Fruit fly (Drosophila melanogaster) whole organism, embryonic: ENCODE measurements around the gene RpL37-1.

Source experiments
- Aef1 ChIP-seq: fragments of 200-800 bp; sonication (Bioruptor generic); IDR thresholded peaks from 3 replicates; pipeline ENCODE4 v1.3.6; 2022; ENCODE audit warnings: missing biosample characterization, missing genetic modification characterization
- CG10209 ChIP-seq: fragments of 200-800 bp; sonication (Bioruptor generic); optimal IDR thresholded peaks from 3 replicates; lab custom pipeline; 2017; ENCODE audit warnings: missing biosample characterization, mild to moderate bottlenecking, missing genetic modification characterization, missing genetic modification reagents
- CG10321 ChIP-seq: fragments of 200-800 bp; sonication (Bioruptor generic); IDR thresholded peaks from 2 replicates; pipeline ENCODE4 v1.3.6; 2022; ENCODE audit warnings: missing biosample characterization, missing genetic modification characterization
- CG12769 ChIP-seq: fragments of 200-800 bp; sonication (Bioruptor generic); optimal IDR thresholded peaks from 2 replicates; lab custom pipeline; 2019; ENCODE audit warnings: missing biosample characterization, mild to moderate bottlenecking, missing genetic modification characterization, moderate library complexity
- CG12942 ChIP-seq: fragments of 200-800 bp; sonication (Bioruptor generic); optimal IDR thresholded peaks from 3 replicates; lab custom pipeline; 2016; ENCODE audit warnings: missing biosample characterization, missing genetic modification characterization
- CG13123 ChIP-seq: fragments of 200-800 bp; sonication (Bioruptor generic); optimal IDR thresholded peaks from 2 replicates; lab custom pipeline; 2016; ENCODE audit warnings: missing biosample characterization, missing genetic modification characterization
- CG13775 ChIP-seq: fragments of 200-800 bp; sonication (Bioruptor generic); optimal IDR thresholded peaks from 3 replicates; lab custom pipeline; 2017; ENCODE audit warnings: missing biosample characterization, mild to moderate bottlenecking, missing genetic modification characterization
- CG14441 ChIP-seq: fragments of 200-800 bp; sonication (Bioruptor generic); IDR thresholded peaks from 2 replicates; pipeline ENCODE4 v1.3.6; 2022; ENCODE audit warnings: missing biosample characterization, missing genetic modification characterization
- CG14667 ChIP-seq: fragments of 200-800 bp; sonication (Bioruptor generic); IDR thresholded peaks from 2 replicates; pipeline ENCODE4 v1.3.6; 2022; ENCODE audit warnings: missing biosample characterization, missing genetic modification characterization
- CG15011 ChIP-seq: fragments of 200-800 bp; sonication (Bioruptor generic); optimal IDR thresholded peaks from 3 replicates; lab custom pipeline; 2018; ENCODE audit warnings: missing biosample characterization, mild to moderate bottlenecking, missing genetic modification characterization
- CG16813 ChIP-seq: fragments of 200-800 bp; sonication (Bioruptor generic); IDR thresholded peaks from 3 replicates; pipeline ENCODE4 v1.3.6; 2022; ENCODE audit warnings: missing biosample characterization, missing genetic modification characterization; ENCODE audit not compliant: partially characterized antibody
- CG17361 ChIP-seq: fragments of 200-800 bp; sonication (Bioruptor generic); IDR thresholded peaks from 3 replicates; pipeline ENCODE4 v1.3.6; 2022; ENCODE audit warnings: missing biosample characterization, missing genetic modification characterization
- CG17612 ChIP-seq: fragments of 200-800 bp; sonication (Bioruptor generic); IDR thresholded peaks from 2 replicates; pipeline ENCODE4 v1.3.6; 2022; ENCODE audit warnings: missing biosample characterization, missing genetic modification characterization
- CG18599 ChIP-seq: fragments of 200-800 bp; sonication (Bioruptor generic); optimal IDR thresholded peaks from 3 replicates; lab custom pipeline; 2017; ENCODE audit warnings: missing biosample characterization, missing genetic modification characterization, mild to moderate bottlenecking, moderate library complexity, missing genetic modification reagents
- CG18764 ChIP-seq: fragments of 200-800 bp; sonication (Bioruptor generic); optimal IDR thresholded peaks from 3 replicates; lab custom pipeline; 2016; ENCODE audit warnings: missing biosample characterization, missing genetic modification characterization
- CG30403 ChIP-seq: fragments of 200-800 bp; sonication (Bioruptor generic); optimal IDR thresholded peaks from 3 replicates; lab custom pipeline; 2016; ENCODE audit warnings: missing biosample characterization, missing genetic modification characterization
- CG33557 ChIP-seq: fragments of 200-800 bp; sonication (Bioruptor generic); optimal IDR thresholded peaks from 2 replicates; lab custom pipeline; 2019; ENCODE audit warnings: missing biosample characterization, mild to moderate bottlenecking, missing genetic modification characterization, moderate library complexity
- CG6683 ChIP-seq: fragments of 200-800 bp; sonication (Bioruptor generic); optimal IDR thresholded peaks from 2 replicates; lab custom pipeline; 2017; ENCODE audit warnings: missing biosample characterization, mild to moderate bottlenecking, missing genetic modification characterization, missing genetic modification reagents
- CG7271 ChIP-seq: fragments of 200-800 bp; sonication (Bioruptor generic); optimal IDR thresholded peaks from 2 replicates; lab custom pipeline; 2018; ENCODE audit warnings: missing biosample characterization, mild to moderate bottlenecking, missing genetic modification characterization, moderate library complexity
- CG7839 ChIP-seq: fragments of 200-800 bp; sonication (Bioruptor generic); optimal IDR thresholded peaks from 3 replicates; lab custom pipeline; 2018; ENCODE audit warnings: missing biosample characterization, mild to moderate bottlenecking, missing genetic modification characterization, moderate library complexity
- CG7928 ChIP-seq: fragments of 200-800 bp; sonication (Bioruptor generic); optimal IDR thresholded peaks from 2 replicates; lab custom pipeline; 2017; ENCODE audit warnings: missing biosample characterization, mild to moderate bottlenecking, missing genetic modification characterization
- CG8281 ChIP-seq: fragments of 200-800 bp; sonication (Bioruptor generic); optimal IDR thresholded peaks from 2 replicates; lab custom pipeline; 2018; ENCODE audit warnings: missing biosample characterization, mild to moderate bottlenecking, missing genetic modification characterization, moderate library complexity
- Dip2 ChIP-seq: fragments of 200-800 bp; sonication (Bioruptor generic); IDR thresholded peaks from 2 replicates; pipeline ENCODE4 v1.3.6; 2022; ENCODE audit warnings: missing biosample characterization, missing genetic modification characterization
- Dll ChIP-seq: fragments of 200-800 bp; sonication (Bioruptor generic); IDR thresholded peaks from 4 replicates; pipeline ENCODE4 v1.3.6; 2022; ENCODE audit warnings: missing biosample characterization, missing genetic modification characterization; ENCODE audit not compliant: partially characterized antibody
- E2f1 ChIP-seq: fragments of 200-800 bp; sonication (Bioruptor generic); IDR thresholded peaks from 2 replicates; pipeline ENCODE4 v1.3.6; 2022; ENCODE audit warnings: missing biosample characterization, missing genetic modification characterization
- Gug ChIP-seq: fragments of 200-800 bp; sonication (Bioruptor generic); IDR thresholded peaks from 4 replicates; pipeline ENCODE4 v1.3.6; 2022; ENCODE audit warnings: missing biosample characterization, missing genetic modification characterization
- HLH54F ChIP-seq: fragments of 200-800 bp; sonication (Bioruptor generic); optimal IDR thresholded peaks from 3 replicates; lab custom pipeline; 2016; ENCODE audit warnings: missing biosample characterization, missing genetic modification characterization
- NC2β ChIP-seq: fragments of 200-800 bp; sonication (Bioruptor generic); optimal IDR thresholded peaks from 2 replicates; lab custom pipeline; 2016; ENCODE audit warnings: missing biosample characterization, missing genetic modification characterization
- Oaz ChIP-seq: fragments of 200-800 bp; sonication (Bioruptor generic); IDR thresholded peaks from 2 replicates; pipeline ENCODE4 v1.3.6; 2022; ENCODE audit warnings: missing biosample characterization, missing genetic modification characterization
- Ptx1 ChIP-seq: fragments of 200-800 bp; sonication (Bioruptor generic); IDR thresholded peaks from 2 replicates; pipeline ENCODE4 v1.3.6; 2022; ENCODE audit warnings: missing biosample characterization, missing genetic modification characterization
- Sox102F ChIP-seq: fragments of 200-800 bp; sonication (Bioruptor generic); optimal IDR thresholded peaks from 2 replicates; lab custom pipeline; 2018; ENCODE audit warnings: missing biosample characterization, mild to moderate bottlenecking, missing genetic modification characterization, moderate library complexity
- al ChIP-seq: fragments of 200-800 bp; sonication (Bioruptor generic); IDR thresholded peaks from 2 replicates; pipeline ENCODE4 v1.3.6; 2022; ENCODE audit warnings: missing biosample characterization, missing genetic modification characterization
- ara ChIP-seq: fragments of 200-800 bp; sonication (Bioruptor generic); IDR thresholded peaks from 2 replicates; pipeline ENCODE4 v1.3.6; 2022; ENCODE audit warnings: missing biosample characterization, missing genetic modification characterization
- bcd ChIP-seq: fragments of 200-800 bp; sonication (Bioruptor generic); optimal IDR thresholded peaks from 2 replicates; lab custom pipeline; 2017; ENCODE audit warnings: missing biosample characterization, mild to moderate bottlenecking, missing genetic modification characterization
- bsh ChIP-seq, 2 experiments: fragments of 200-800 bp; sonication (Bioruptor generic); optimal IDR thresholded peaks; 2 replicates each; lab custom pipeline; 2017 to 2018; ENCODE audit warnings: mild to moderate bottlenecking in 2 of 2, missing biosample characterization in 2 of 2, missing genetic modification characterization in 2 of 2, moderate library complexity in 1 of 2
- croc ChIP-seq: fragments of 200-800 bp; sonication (Bioruptor generic); conservative IDR thresholded peaks from 3 replicates; pipeline ENCODE4 v1.3.6; 2022; ENCODE audit warnings: missing biosample characterization, missing genetic modification characterization
- fd3F ChIP-seq: fragments of 200-800 bp; sonication (Bioruptor generic); optimal IDR thresholded peaks from 2 replicates; lab custom pipeline; 2018; ENCODE audit warnings: missing biosample characterization, mild to moderate bottlenecking, missing genetic modification characterization, moderate library complexity
- fd96Cb ChIP-seq: fragments of 200-800 bp; sonication (Bioruptor generic); optimal IDR thresholded peaks from 2 replicates; lab custom pipeline; 2018; ENCODE audit warnings: missing biosample characterization, mild to moderate bottlenecking, missing genetic modification characterization, moderate library complexity
- ham ChIP-seq: fragments of 200-800 bp; sonication (Bioruptor generic); IDR thresholded peaks from 2 replicates; pipeline ENCODE4 v1.3.6; 2022; ENCODE audit warnings: missing biosample characterization, missing genetic modification characterization
- maf-S ChIP-seq: fragments of 200-800 bp; sonication (Bioruptor generic); optimal IDR thresholded peaks from 2 replicates; lab custom pipeline; 2016; ENCODE audit warnings: missing biosample characterization, missing genetic modification characterization
- mirr ChIP-seq: fragments of 200-800 bp; sonication (Bioruptor generic); optimal IDR thresholded peaks from 3 replicates; lab custom pipeline; 2018; ENCODE audit warnings: missing biosample characterization, mild to moderate bottlenecking, missing genetic modification characterization
- repo ChIP-seq: fragments of 200-800 bp; sonication (Bioruptor generic); optimal IDR thresholded peaks from 2 replicates; lab custom pipeline; 2016; ENCODE audit warnings: missing biosample characterization, missing genetic modification characterization
- row ChIP-seq: fragments of 200-800 bp; sonication (Bioruptor generic); IDR thresholded peaks from 3 replicates; pipeline ENCODE4 v1.3.6; 2022; ENCODE audit warnings: missing biosample characterization, missing genetic modification characterization
- schlank ChIP-seq: fragments of 200-800 bp; sonication (Bioruptor generic); optimal IDR thresholded peaks from 2 replicates; lab custom pipeline; 2018; ENCODE audit warnings: missing biosample characterization, mild to moderate bottlenecking, missing genetic modification characterization
- sens-2 ChIP-seq: fragments of 200-800 bp; sonication (Bioruptor generic); IDR thresholded peaks from 2 replicates; pipeline ENCODE4 v1.3.6; 2022; ENCODE audit warnings: missing biosample characterization, missing genetic modification characterization
- tin ChIP-seq: fragments of 200-800 bp; sonication (Bioruptor generic); optimal IDR thresholded peaks from 3 replicates; lab custom pipeline; 2016; ENCODE audit warnings: missing biosample characterization, missing genetic modification characterization
- ttk ChIP-seq: fragments of 200-800 bp; sonication (Bioruptor generic); IDR thresholded peaks from 2 replicates; pipeline ENCODE4 v2.1.2; 2022; ENCODE audit warnings: missing biosample characterization, missing genetic modification characterization
- twi ChIP-seq: fragments of 200-800 bp; optimal IDR thresholded peaks from 2 replicates; lab custom pipeline; 2019; ENCODE audit warnings: missing biosample characterization, mild to moderate bottlenecking, missing genetic modification characterization, moderate library complexity
- unpg ChIP-seq: fragments of 200-800 bp; sonication (Bioruptor generic); optimal IDR thresholded peaks from 3 replicates; lab custom pipeline; 2018; ENCODE audit warnings: missing biosample characterization, mild to moderate bottlenecking, missing genetic modification characterization, moderate library complexity
- vnd ChIP-seq: fragments of 200-800 bp; sonication (Bioruptor generic); IDR thresholded peaks from 3 replicates; pipeline ENCODE4 v1.3.6; 2022; ENCODE audit warnings: missing biosample characterization, missing genetic modification characterization; ENCODE audit not compliant: partially characterized antibody
- vvl ChIP-seq: fragments of 200-800 bp; sonication (Bioruptor generic); IDR thresholded peaks from 2 replicates; pipeline ENCODE4 v1.3.6; 2022; ENCODE audit warnings: missing biosample characterization, missing genetic modification characterization

The RpL37-1 gene

DNA sequence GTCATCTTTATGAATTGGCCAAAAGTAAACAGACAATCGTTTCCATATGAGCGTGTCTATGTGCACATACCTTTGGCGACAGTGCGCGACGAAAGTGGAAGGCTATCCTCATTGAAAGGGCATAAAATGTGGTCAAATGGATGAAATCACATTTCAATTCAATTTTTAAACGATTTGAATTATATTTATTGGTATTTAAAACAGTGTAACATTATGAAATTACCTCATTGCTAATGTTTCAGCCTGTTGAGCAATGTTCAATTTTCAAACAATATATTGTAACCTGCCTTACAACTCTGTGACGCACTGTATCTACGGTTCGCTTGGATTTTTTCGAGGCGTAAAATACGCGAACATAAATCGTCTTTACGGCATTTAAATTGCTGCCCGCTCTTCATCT lies 19.1 kb downstream of the RpL37-1 start (continued):
- peak; percentile 59 for TF ChIP-seq row (GFP tag; lab: Robert Waterston, UW)
- no peak for TF ChIP-seq tin (GFP tag; lab: Kevin White, UChicago)
- no peak for TF ChIP-seq Dll (GFP tag; lab: Robert Waterston, UW)
- TF ChIP-seq fd96Cb (tag; lab: Kevin White, UChicago), result no peak
- no peak for TF ChIP-seq Dip2 (GFP tag; lab: Robert Waterston, UW)
- TF ChIP-seq HLH54F, result peak; percentile 34
- no peak for TF ChIP-seq CG7271
- TF ChIP-seq NC2β (GFP tag; lab: Kevin White, UChicago), result no peak
- TF ChIP-seq Aef1 (GFP tag; lab: Robert Waterston, UW), result peak; percentile 49
- TF ChIP-seq CG16813 (GFP tag; lab: Robert Waterston, UW), result no peak
- TF ChIP-seq croc (GFP tag; lab: Robert Waterston, UW), result no peak
- no peak for TF ChIP-seq repo (GFP tag; lab: Kevin White, UChicago)
- TF ChIP-seq CG15011, result peak; percentile 31
- no peak for TF ChIP-seq CG17612 (GFP tag; lab: Robert Waterston, UW)
- peak; percentile 72 for TF ChIP-seq CG12769 (tag; lab: Kevin White, UChicago)
- TF ChIP-seq Ptx1 (GFP tag; lab: Robert Waterston, UW), result peak; percentile 44
- no peak for TF ChIP-seq CG13123 (GFP tag; lab: Kevin White, UChicago)
- TF ChIP-seq ham, result no peak
- no peak for TF ChIP-seq CG6683 (GFP tag; lab: Kevin White, UChicago)
- no peak for TF ChIP-seq ara
- TF ChIP-seq E2f1 (GFP tag; lab: Robert Waterston, UW), result no peak
- no peak for TF ChIP-seq twi (tag; lab: Kevin White, UChicago)
- peak; percentile 24 for TF ChIP-seq maf-S (GFP tag; lab: Kevin White, UChicago)
- no peak for TF ChIP-seq CG18764 (GFP tag; lab: Kevin White, UChicago)
- peak; percentile 21 for TF ChIP-seq CG10209 (GFP tag; lab: Kevin White, UChicago)
- TF ChIP-seq CG13775 (GFP tag; lab: Kevin White, UChicago), result no peak
- TF ChIP-seq CG8281 (tag; lab: Kevin White, UChicago), result no peak
- peak; percentile 27; the same call in 1 of the 2 replicates for TF ChIP-seq CG14441
- peak; percentile 8 for TF ChIP-seq Sox102F (GFP tag; lab: Kevin White, UChicago)
- TF ChIP-seq CG33557 (GFP tag; lab: Kevin White, UChicago), result no peak
- peak; percentile 28 for TF ChIP-seq bcd (GFP tag; lab: Kevin White, UChicago)
- no peak for TF ChIP-seq CG10321 (GFP tag; lab: Robert Waterston, UW)
- TF ChIP-seq vvl (GFP tag; lab: Robert Waterston, UW), result 0 out of 2 replicates have a peak, but pooled peaks have one; percentile 21
- peak; percentile 6 for TF ChIP-seq fd3F (GFP tag; lab: Kevin White, UChicago)
- TF ChIP-seq unpg, result peak; percentile 41
- no peak for TF ChIP-seq vnd (GFP tag; lab: Robert Waterston, UW)
- no peak for TF ChIP-seq CG12942 (GFP tag; lab: Kevin White, UChicago)
- TF ChIP-seq Gug (GFP tag; lab: Robert Waterston, UW), result peak; percentile 17; the same call in 1 of the 4 replicates
- TF ChIP-seq sens-2 (GFP tag; lab: Robert Waterston, UW), result no peak
- no peak for TF ChIP-seq CG14667 (GFP tag; lab: Robert Waterston, UW)
- no peak for TF ChIP-seq mirr (GFP tag; lab: Kevin White, UChicago)
- peak; percentile 30; the same call in 1 of the 3 replicates for TF ChIP-seq CG17361
- TF ChIP-seq bsh (GFP tag; optimal IDR thresholded peaks at IDR 0.05; lab: Kevin White, UChicago), result no peak
- TF ChIP-seq Oaz (GFP tag; lab: Robert Waterston, UW), result 0 out of 2 replicates have a peak, but pooled peaks have one; percentile 14
- peak; percentile 62 for TF ChIP-seq schlank (tag; lab: Kevin White, UChicago)
- peak; percentile 54 for TF ChIP-seq CG18599 (GFP tag; lab: Kevin White, UChicago)
- TF ChIP-seq ttk (GFP tag; lab: Robert Waterston, UW), result 0 out of 2 replicates have a peak, but pooled peaks have one; percentile 15
- TF ChIP-seq al (GFP tag; lab: Robert Waterston, UW), result peak; percentile 70
- peak; percentile 62 for TF ChIP-seq CG7839
- no peak for TF ChIP-seq CG7928 (GFP tag; lab: Kevin White, UChicago)
- TF ChIP-seq CG30403 (GFP tag; lab: Kevin White, UChicago), result peak; percentile 58
